Worm (Caenorhabditis elegans) whole organism, L4 larva: Measurements from ENCODE around the gene C44C1.6.
A peak's percentile ranks its signal among the peaks of the same experiment; 100 is the strongest.

Experiments
- D1046.2 ChIP-seq: fragments of 200-800 bp; sonication (Bioruptor generic); IDR thresholded peaks from 2 replicates; pipeline ENCODE4 v1.3.6; 2022; ENCODE audit warnings: missing genetic modification characterization, missing compliant biosample characterization
- F37D6.2 ChIP-seq: sonication (generic microtip); optimal IDR thresholded peaks from 2 replicates; lab custom pipeline; 2016; ENCODE audit warnings: mild to moderate bottlenecking, missing genetic modification characterization, missing compliant biosample characterization
- F44E2.7 ChIP-seq: fragments of 200-800 bp; sonication (Bioruptor generic); IDR thresholded peaks from 2 replicates; pipeline ENCODE4 v2.1.2; 2022; ENCODE audit warnings: missing genetic modification characterization, missing compliant biosample characterization
- T20F7.1 ChIP-seq: fragments of 200-800 bp; sonication (Bioruptor generic); optimal IDR thresholded peaks from 2 replicates; lab custom pipeline; 2018; ENCODE audit warnings: mild to moderate bottlenecking, missing genetic modification characterization, missing compliant biosample characterization
- Y48G9A.11 ChIP-seq: fragments of 200-800 bp; sonication (Bioruptor generic); IDR thresholded peaks from 2 replicates; pipeline ENCODE4 v1.3.6; 2022; ENCODE audit warnings: missing genetic modification reagents, missing genetic modification characterization, missing compliant biosample characterization
- ZK337.2 ChIP-seq: fragments of 200-800 bp; sonication (Bioruptor generic); IDR thresholded peaks from 2 replicates; pipeline ENCODE4 v1.3.6; 2022; ENCODE audit warnings: missing genetic modification reagents, missing genetic modification characterization, missing compliant biosample characterization
- aha-1 ChIP-seq: fragments of 150-350 bp; peaks from one replicate; lab custom pipeline; 2014; ENCODE audit warnings: missing biosample characterization, missing genetic modification characterization
- arid-1 ChIP-seq: fragments of 200-800 bp; sonication (Bioruptor generic); conservative IDR thresholded peaks from 2 replicates; pipeline ENCODE4 v1.3.6; 2022; ENCODE audit warnings: missing genetic modification reagents, missing genetic modification characterization, missing compliant biosample characterization
- ceh-28 ChIP-seq: fragments of 150-350 bp; optimal IDR thresholded peaks from 2 replicates; lab custom pipeline; 2014; ENCODE audit warnings: missing biosample characterization, missing genetic modification reagents, missing genetic modification characterization
- daf-16 ChIP-seq, 3 experiments: sonication (generic microtip); optimal IDR thresholded peaks; 2 replicates each; lab custom pipeline; 2016 to 2017; ENCODE audit warnings: missing genetic modification characterization in 3 of 3, missing genetic modification reagents in 3 of 3, mild to moderate bottlenecking in 2 of 3, missing compliant biosample characterization in 2 of 3, missing biosample characterization in 1 of 3, moderate library complexity in 1 of 3
- dmd-6 ChIP-seq: fragments of 200-800 bp; sonication (Bioruptor generic); IDR thresholded peaks from 2 replicates; pipeline ENCODE4 v1.3.6; 2022; ENCODE audit warnings: missing genetic modification reagents, missing genetic modification characterization, missing compliant biosample characterization
- dpl-1 ChIP-seq: fragments of 150-350 bp; optimal IDR thresholded peaks from 2 replicates; lab custom pipeline; 2014; ENCODE audit warnings: missing biosample characterization, missing genetic modification reagents, missing genetic modification characterization
- duxl-1 ChIP-seq: sonication (generic microtip); optimal IDR thresholded peaks from 2 replicates; lab custom pipeline; 2016; ENCODE audit warnings: mild to moderate bottlenecking, missing genetic modification characterization, moderate library complexity, missing compliant biosample characterization; ENCODE audit not compliant: poor library complexity
- egl-27 ChIP-seq: sonication (generic microtip); optimal IDR thresholded peaks from 3 replicates; lab custom pipeline; 2017; ENCODE audit warnings: missing biosample characterization, missing genetic modification reagents, missing genetic modification characterization
- egl-43 ChIP-seq: fragments of 200-800 bp; sonication (Bioruptor generic); IDR thresholded peaks from 2 replicates; pipeline ENCODE4 v1.3.6; 2022; ENCODE audit warnings: missing genetic modification reagents, missing genetic modification characterization, missing compliant biosample characterization
- fos-1 ChIP-seq: fragments of 150-350 bp; optimal IDR thresholded peaks from 2 replicates; lab custom pipeline; 2014; ENCODE audit warnings: missing biosample characterization, missing genetic modification characterization
- hif-1 ChIP-seq, 2 experiments: sonication (generic microtip); optimal IDR thresholded peaks; 2 replicates each; lab custom pipeline; 2016 to 2017; ENCODE audit warnings: missing compliant biosample characterization in 2 of 2, missing genetic modification characterization in 2 of 2, missing genetic modification reagents in 2 of 2, missing genotype in 2 of 2, mild to moderate bottlenecking in 1 of 2
- hmg-1.1 ChIP-seq: fragments of 200-800 bp; sonication (Bioruptor generic); IDR thresholded peaks from 2 replicates; pipeline ENCODE4 v1.3.6; 2022; ENCODE audit warnings: missing genetic modification reagents, missing genetic modification characterization, missing compliant biosample characterization
- lim-7 ChIP-seq: fragments of 200-800 bp; sonication (Bioruptor generic); IDR thresholded peaks from 2 replicates; pipeline ENCODE4 v1.3.6; 2022; ENCODE audit warnings: missing genetic modification characterization, missing compliant biosample characterization
- lin-1 ChIP-seq: fragments of 200-800 bp; sonication (Bioruptor generic); IDR thresholded peaks from 2 replicates; pipeline ENCODE4 v1.3.6; 2022; ENCODE audit warnings: missing genetic modification reagents, missing genetic modification characterization, missing compliant biosample characterization
- lin-15B ChIP-seq: fragments of 150-350 bp; sonication (generic microtip); optimal IDR thresholded peaks from 3 replicates; lab custom pipeline; 2014; ENCODE audit warnings: missing biosample characterization, missing genetic modification characterization
- lsy-2 ChIP-seq, 2 experiments: fragments of 150-350 bp in 1 of 2; sonication (generic microtip) in 1 of 2; optimal IDR thresholded peaks; 2 replicates each; lab custom pipeline; 2014 to 2017; ENCODE audit warnings: missing biosample characterization in 2 of 2, missing genetic modification characterization in 2 of 2
- mdt-29 ChIP-seq: fragments of 200-800 bp; sonication (Bioruptor generic); IDR thresholded peaks from 2 replicates; pipeline ENCODE4 v1.3.6; 2022; ENCODE audit warnings: missing genetic modification reagents, missing genetic modification characterization, missing compliant biosample characterization
- mep-1 ChIP-seq: fragments of 150-350 bp; sonication (generic microtip); optimal IDR thresholded peaks from 3 replicates; lab custom pipeline; 2014; ENCODE audit warnings: missing biosample characterization, missing genetic modification characterization
- mes-2 ChIP-seq: sonication (generic microtip); optimal IDR thresholded peaks from 2 replicates; lab custom pipeline; 2016; ENCODE audit warnings: missing genotype, mild to moderate bottlenecking, missing genetic modification characterization, missing compliant biosample characterization; ENCODE audit not compliant: poor library complexity, severe bottlenecking
- mxl-3 ChIP-seq: fragments of 200-800 bp; sonication (Bioruptor generic); optimal IDR thresholded peaks from 2 replicates; lab custom pipeline; 2018; ENCODE audit warnings: mild to moderate bottlenecking, missing genetic modification characterization, missing compliant biosample characterization
- nhr-10 ChIP-seq: fragments of 150-350 bp; optimal IDR thresholded peaks from 2 replicates; lab custom pipeline; 2014; ENCODE audit warnings: missing biosample characterization, missing genetic modification characterization
- nhr-102 ChIP-seq: sonication (generic microtip); optimal IDR thresholded peaks from 2 replicates; lab custom pipeline; 2016; ENCODE audit warnings: mild to moderate bottlenecking, missing genetic modification characterization, moderate library complexity, missing compliant biosample characterization
- nhr-11 ChIP-seq: fragments of 150-350 bp; optimal IDR thresholded peaks from 2 replicates; lab custom pipeline; 2014; ENCODE audit warnings: missing biosample characterization, missing genetic modification characterization
- nhr-237 ChIP-seq: sonication (generic microtip); optimal IDR thresholded peaks from 2 replicates; lab custom pipeline; 2017; ENCODE audit warnings: missing biosample characterization, missing genetic modification characterization
- nhr-28 ChIP-seq: fragments of 150-350 bp; optimal IDR thresholded peaks from 2 replicates; lab custom pipeline; 2014; ENCODE audit warnings: missing biosample characterization, missing genetic modification characterization
- nhr-41 ChIP-seq: fragments of 200-800 bp; sonication (Bioruptor generic); IDR thresholded peaks from 2 replicates; pipeline ENCODE4 v1.3.6; 2022; ENCODE audit warnings: missing genetic modification reagents, missing genetic modification characterization, missing compliant biosample characterization
- nhr-76 ChIP-seq: fragments of 150-350 bp; optimal IDR thresholded peaks from 2 replicates; lab custom pipeline; 2014; ENCODE audit warnings: missing biosample characterization, missing genetic modification characterization
- saeg-2 ChIP-seq: fragments of 200-800 bp; sonication (Bioruptor generic); IDR thresholded peaks from 2 replicates; pipeline ENCODE4 v1.3.6; 2022; ENCODE audit warnings: missing genetic modification reagents, missing genetic modification characterization, missing compliant biosample characterization
- sdz-12 ChIP-seq: fragments of 200-800 bp; sonication (Bioruptor generic); optimal IDR thresholded peaks from 2 replicates; lab custom pipeline; 2018; ENCODE audit warnings: mild to moderate bottlenecking, missing genetic modification characterization, missing compliant biosample characterization
- skn-1 ChIP-seq: fragments of 150-350 bp; optimal IDR thresholded peaks from 2 replicates; lab custom pipeline; 2014; ENCODE audit warnings: missing biosample characterization, missing genetic modification characterization
- snpc-1.2 ChIP-seq: fragments of 200-800 bp; sonication (Bioruptor generic); IDR thresholded peaks from 2 replicates; pipeline ENCODE4 v1.3.6; 2022; ENCODE audit warnings: missing genetic modification reagents, missing genetic modification characterization, missing compliant biosample characterization
- snpc-4 ChIP-seq: fragments of 150-350 bp; optimal IDR thresholded peaks from 2 replicates; lab custom pipeline; 2014; ENCODE audit warnings: missing biosample characterization, missing genetic modification characterization
- spr-3 ChIP-seq: fragments of 200-800 bp; sonication (Bioruptor generic); optimal IDR thresholded peaks from 2 replicates; lab custom pipeline; 2018; ENCODE audit warnings: mild to moderate bottlenecking, missing genetic modification characterization, missing compliant biosample characterization
- tag-97 ChIP-seq: fragments of 200-800 bp; sonication (Bioruptor generic); IDR thresholded peaks from 2 replicates; pipeline ENCODE4 v1.3.6; 2022; ENCODE audit warnings: missing genetic modification characterization, missing compliant biosample characterization
- unc-130 ChIP-seq: sonication (generic microtip); optimal IDR thresholded peaks from 2 replicates; lab custom pipeline; 2016; ENCODE audit warnings: missing genetic modification reagents, missing genetic modification characterization, missing compliant biosample characterization
- unc-39 ChIP-seq: sonication (generic microtip); optimal IDR thresholded peaks from 2 replicates; lab custom pipeline; 2017; ENCODE audit warnings: missing biosample characterization, missing genetic modification characterization
- zag-1 ChIP-seq: fragments of 150-350 bp; optimal IDR thresholded peaks from 2 replicates; lab custom pipeline; 2014; ENCODE audit warnings: missing biosample characterization, missing genetic modification characterization
- zfp-3 ChIP-seq: fragments of 200-800 bp; sonication (Bioruptor generic); conservative IDR thresholded peaks from 2 replicates; pipeline ENCODE4 v1.3.6; 2022; ENCODE audit warnings: missing genetic modification reagents, missing genetic modification characterization, missing compliant biosample characterization
- zip-11 ChIP-seq: fragments of 200-800 bp; sonication (Bioruptor generic); IDR thresholded peaks from 2 replicates; pipeline ENCODE4 v1.3.6; 2022; ENCODE audit warnings: missing genetic modification characterization, missing compliant biosample characterization
- ztf-7 ChIP-seq: fragments of 150-350 bp; optimal IDR thresholded peaks from 2 replicates; lab custom pipeline; 2014; ENCODE audit warnings: missing biosample characterization, missing genetic modification characterization

Gene C44C1.6

DNA sequence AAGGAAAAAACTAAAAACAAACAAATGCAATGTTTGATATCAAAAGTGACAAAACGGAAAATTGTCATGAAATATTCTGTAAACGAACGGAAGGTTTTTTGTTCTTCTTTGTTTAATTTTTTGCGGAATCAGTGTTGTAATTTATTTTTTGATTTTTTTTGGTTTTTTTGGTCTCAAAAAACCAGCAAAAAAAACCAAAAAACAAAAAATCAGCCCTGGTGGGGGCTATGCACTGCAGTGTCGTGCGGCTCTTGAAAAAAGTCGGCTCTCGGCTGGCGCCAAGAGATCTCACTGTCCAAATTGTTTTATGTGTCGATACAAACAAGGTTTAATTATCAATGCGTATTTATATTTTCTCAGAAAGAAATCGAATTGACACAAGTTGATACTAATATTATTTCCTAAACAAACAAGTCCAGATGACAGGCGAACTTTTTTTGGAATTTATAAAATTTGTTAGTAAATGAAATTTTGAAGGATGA, 42.4 kb upstream of the C44C1.6 start (continued):
- no peak for TF ChIP-seq egl-43 (GFP tag; lab: Robert Waterston, UW)
- no peak for TF ChIP-seq zag-1
- TF ChIP-seq arid-1 (GFP tag; lab: Robert Waterston, UW), result no peak
- TF ChIP-seq saeg-2, result peak; percentile 58; the same call in 1 of the 2 replicates
- TF ChIP-seq mes-2 (tag; lab: Kevin White, UChicago), result peak; percentile 22
- no peak for TF ChIP-seq ceh-28 (tag; lab: Kevin White, UChicago)
- no peak for TF ChIP-seq mxl-3 (GFP tag; lab: Kevin White, UChicago)
- no peak for TF ChIP-seq tag-97 (GFP tag; lab: Robert Waterston, UW)
- no peak for TF ChIP-seq daf-16 (GFP tag; optimal IDR thresholded peaks at IDR 0.05; lab: Kevin White, UChicago)
- TF ChIP-seq daf-16 (tag; optimal IDR thresholded peaks at IDR 0.05; lab: Kevin White, UChicago), result peak; percentile 31
- no peak for TF ChIP-seq F44E2.7 (GFP tag; lab: Robert Waterston, UW)

DNA sequence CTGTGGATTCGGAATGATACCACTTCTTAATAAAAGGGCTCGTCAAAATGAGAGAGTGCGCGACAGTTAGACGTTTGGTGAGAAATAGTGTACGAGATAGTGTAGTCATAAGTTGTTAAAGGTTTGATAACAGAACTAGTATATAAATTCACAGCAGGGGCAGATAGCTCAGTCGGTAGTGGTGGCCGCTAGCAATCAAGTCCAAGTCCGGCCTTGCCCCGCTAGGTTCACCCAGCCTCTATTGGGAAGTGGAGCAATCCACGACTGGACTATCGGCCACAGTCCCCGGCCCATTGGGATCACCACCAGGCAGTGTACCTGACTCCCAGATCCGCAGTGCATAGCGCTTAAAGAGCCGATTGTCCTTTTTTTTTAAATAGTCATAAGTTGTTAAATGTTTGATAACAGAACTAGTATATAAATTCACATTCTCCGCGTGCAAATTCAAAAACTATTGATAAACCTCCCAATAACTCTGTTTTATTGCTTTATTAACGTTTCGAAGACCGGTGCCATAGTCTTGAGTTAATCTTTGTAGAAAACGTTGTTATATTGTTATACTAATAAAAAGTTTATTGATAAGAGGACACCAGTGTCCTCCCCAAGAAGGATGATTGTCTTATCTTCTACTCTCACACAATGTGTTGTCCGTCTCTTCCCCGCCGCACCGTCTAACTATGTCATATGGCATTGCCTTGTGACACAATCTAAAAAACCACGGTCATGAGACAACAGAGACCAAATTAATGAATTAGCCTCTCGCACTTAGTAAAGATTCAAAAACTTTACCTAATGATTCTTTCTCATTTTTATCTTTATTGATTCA, 40.8 kb upstream of the C44C1.6 start:
- TF ChIP-seq mxl-3 (GFP tag; lab: Kevin White, UChicago), result peak; percentile 15
- TF ChIP-seq mes-2 (tag; lab: Kevin White, UChicago), result peak; percentile 63
- no peak for TF ChIP-seq hif-1 (tag; optimal IDR thresholded peaks at IDR 0.05; lab: Kevin White, UChicago)
- TF ChIP-seq snpc-1.2 (GFP tag; lab: Robert Waterston, UW), result peak; percentile 55
- no peak for TF ChIP-seq zip-11 (GFP tag; lab: Robert Waterston, UW)
- TF ChIP-seq unc-39 (tag; lab: Kevin White, UChicago), result no peak
- TF ChIP-seq lin-15B (tag; lab: Kevin White, UChicago), result no peak
- peak in 1 of 2 experiments; percentile 28 for TF ChIP-seq lsy-2 (tag; optimal IDR thresholded peaks at IDR 0.05; lab: Kevin White, UChicago)
- TF ChIP-seq Y48G9A.11 (GFP tag; lab: Robert Waterston, UW), result no peak
- peak; percentile 51 for TF ChIP-seq ztf-7 (tag; lab: Kevin White, UChicago)
- TF ChIP-seq aha-1, result peak; percentile 19
- TF ChIP-seq nhr-10 (tag; lab: Kevin White, UChicago), result peak; percentile 78
- TF ChIP-seq snpc-4 (tag; lab: Kevin White, UChicago), result no peak
- TF ChIP-seq zfp-3 (GFP tag; lab: Robert Waterston, UW), result peak; percentile 64; the same call in 1 of the 2 replicates
- no peak for TF ChIP-seq F37D6.2 (tag; lab: Kevin White, UChicago)
- peak; percentile 68 for TF ChIP-seq egl-43 (GFP tag; lab: Robert Waterston, UW)
- no peak for TF ChIP-seq skn-1 (tag; lab: Kevin White, UChicago)
- no peak for TF ChIP-seq fos-1
- no peak for TF ChIP-seq lim-7
- peak in 1 of 2 experiments; percentile 1 for TF ChIP-seq daf-16 (GFP tag; optimal IDR thresholded peaks at IDR 0.05; lab: Kevin White, UChicago)
- peak; percentile 92 for TF ChIP-seq daf-16 (tag; optimal IDR thresholded peaks at IDR 0.05; lab: Kevin White, UChicago)
- TF ChIP-seq egl-27 (tag; lab: Kevin White, UChicago), result no peak
- peak; percentile 63 for TF ChIP-seq duxl-1
- TF ChIP-seq nhr-28 (tag; lab: Kevin White, UChicago), result peak; percentile 94
- TF ChIP-seq T20F7.1 (GFP tag; lab: Kevin White, UChicago), result peak; percentile 56
- TF ChIP-seq mep-1 (tag; lab: Kevin White, UChicago), result peak; percentile 33
- no peak for TF ChIP-seq unc-130
- peak; percentile 15 for TF ChIP-seq spr-3 (GFP tag; lab: Kevin White, UChicago)
- TF ChIP-seq sdz-12 (GFP tag; lab: Kevin White, UChicago), result peak; percentile 22
- TF ChIP-seq nhr-237 (tag; lab: Kevin White, UChicago), result no peak
- TF ChIP-seq nhr-41 (GFP tag; lab: Robert Waterston, UW), result no peak
- 0 out of 2 replicates have a peak, but pooled peaks have one; percentile 11 for TF ChIP-seq ZK337.2 (GFP tag; lab: Robert Waterston, UW)
- TF ChIP-seq D1046.2, result 0 out of 2 replicates have a peak, but pooled peaks have one; percentile 40
- no peak for TF ChIP-seq dpl-1 (GFP tag; lab: Kevin White, UChicago)
- no peak for TF ChIP-seq nhr-76 (tag; lab: Kevin White, UChicago)
- TF ChIP-seq ceh-28 (tag; lab: Kevin White, UChicago), result no peak
- TF ChIP-seq nhr-102 (tag; lab: Kevin White, UChicago), result peak; percentile 60
- peak; percentile 85 for TF ChIP-seq dmd-6
- TF ChIP-seq hmg-1.1, result peak; percentile 43; the same call in 1 of the 2 replicates
- TF ChIP-seq nhr-11 (tag; lab: Kevin White, UChicago), result no peak
- peak; percentile 52; the same call in 1 of the 2 replicates for TF ChIP-seq lin-1
- peak; percentile 42; the same call in 1 of the 2 replicates for TF ChIP-seq mdt-29
